Worm (Caenorhabditis elegans): ENCODE measurements around the gene R02D5.9.

DNA sequence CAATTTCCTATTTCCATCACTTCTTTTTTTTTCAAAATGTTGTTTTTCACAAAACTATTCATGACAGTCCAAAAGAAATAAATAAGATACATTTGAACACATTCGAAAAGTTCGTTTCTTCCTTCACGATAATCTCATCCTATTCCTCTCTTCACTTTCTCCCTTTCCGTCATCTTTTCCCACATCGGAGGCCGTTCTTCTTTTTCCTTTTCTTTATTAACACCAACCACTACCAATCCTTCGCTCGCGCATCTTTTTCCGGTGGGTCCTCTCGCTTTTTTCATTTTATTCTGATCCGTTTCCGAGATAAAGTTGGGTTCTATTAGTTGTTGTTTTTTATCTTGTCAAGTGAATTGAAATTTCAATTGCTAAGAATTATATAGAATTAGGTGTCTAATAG is 15.4 kb downstream of the R02D5.9 start:
- TF ChIP-seq nhr-237 (tag; optimal IDR thresholded peaks at IDR 0.05) (no peak), lin-35 (GFP tag; optimal IDR thresholded peaks at IDR 0.05) (no peak), aha-1 (tag; optimal IDR thresholded peaks at IDR 0.05) (no peak), nhr-12 (tag; optimal IDR thresholded peaks at IDR 0.05) (no peak), zag-1 (tag; optimal IDR thresholded peaks at IDR 0.05) (no peak), ceh-82 (tag; optimal IDR thresholded peaks at IDR 0.05) (no peak), nhr-76 (tag; optimal IDR thresholded peaks at IDR 0.05) (no peak), aly-2 (tag; optimal IDR thresholded peaks at IDR 0.05) (no peak), ces-1 (GFP tag; optimal IDR thresholded peaks at IDR 0.05) (no peak), skn-1 (tag; optimal IDR thresholded peaks at IDR 0.05) (no peak), lsy-2 (tag; optimal IDR thresholded peaks at IDR 0.05) (no peak), fkh-10 (GFP tag; optimal IDR thresholded peaks at IDR 0.05) (no peak)
